Worm (Caenorhabditis elegans) whole organism, late embryonic: ENCODE data around the gene chil-22.
"Not testable (repeated sequence)": the region's sequence is repeated elsewhere in the genome, so short reads cannot be mapped to it uniquely, and the experiment has no call there.

Experiments used
- elt-2 ChIP-seq: sonication (generic microtip); optimal IDR thresholded peaks from 2 replicates; lab custom pipeline; 2016; ENCODE audit warnings: missing genetic modification reagents, missing genetic modification characterization, missing compliant biosample characterization
- sox-4 ChIP-seq: sonication (generic microtip); optimal IDR thresholded peaks from 2 replicates; lab custom pipeline; 2017; ENCODE audit warnings: mild to moderate bottlenecking, missing genetic modification characterization, inconsistent platforms, missing compliant biosample characterization

- not testable (repeated sequence) for TF ChIP-seq elt-2, sox-4
Measured at ce11 chrII:9459462-9459861, 6.5 kb downstream of the chil-22 start, which contains the start of gene R09D1.14.
